Worm (Caenorhabditis elegans) whole organism, L4 larva: Measurements from ENCODE around the gene F54C8.6.
A peak's percentile ranks its signal among the peaks of the same experiment; 100 is the strongest.

Source experiments
- Y48G9A.11 ChIP-seq: fragments of 200-800 bp; sonication (Bioruptor generic); IDR thresholded peaks from 2 replicates; pipeline ENCODE4 v1.3.6; 2022; ENCODE audit warnings: missing genetic modification reagents, missing genetic modification characterization, missing compliant biosample characterization
- ces-1 ChIP-seq: fragments of 150-350 bp; sonication (generic microtip); optimal IDR thresholded peaks from 4 replicates; lab custom pipeline; 2014; ENCODE audit warnings: missing biosample characterization, missing genetic modification reagents, missing genetic modification characterization
- dve-1 ChIP-seq: sonication (generic microtip); optimal IDR thresholded peaks from 2 replicates; lab custom pipeline; 2017; ENCODE audit warnings: antibody characterized with exemption, mild to moderate bottlenecking, missing genetic modification characterization, missing compliant biosample characterization; ENCODE audit not compliant: insufficient read depth
- lin-15B ChIP-seq: fragments of 150-350 bp; sonication (generic microtip); optimal IDR thresholded peaks from 3 replicates; lab custom pipeline; 2014; ENCODE audit warnings: missing biosample characterization, missing genetic modification characterization
- nhr-76 ChIP-seq: fragments of 150-350 bp; optimal IDR thresholded peaks from 2 replicates; lab custom pipeline; 2014; ENCODE audit warnings: missing biosample characterization, missing genetic modification characterization
- unc-62 ChIP-seq, 3 experiments: fragments of 150-350 bp in 1 of 3; sonication (generic microtip); optimal IDR thresholded peaks in 2 of 3; peaks in 1 of 3; 1 replicate in 1 of 3; 2 replicates in 2 of 3; lab custom pipeline; 2014 to 2017; ENCODE audit warnings: missing biosample characterization in 3 of 3, missing genetic modification characterization in 3 of 3, missing genetic modification reagents in 3 of 3, missing genotype in 1 of 3

DNA sequence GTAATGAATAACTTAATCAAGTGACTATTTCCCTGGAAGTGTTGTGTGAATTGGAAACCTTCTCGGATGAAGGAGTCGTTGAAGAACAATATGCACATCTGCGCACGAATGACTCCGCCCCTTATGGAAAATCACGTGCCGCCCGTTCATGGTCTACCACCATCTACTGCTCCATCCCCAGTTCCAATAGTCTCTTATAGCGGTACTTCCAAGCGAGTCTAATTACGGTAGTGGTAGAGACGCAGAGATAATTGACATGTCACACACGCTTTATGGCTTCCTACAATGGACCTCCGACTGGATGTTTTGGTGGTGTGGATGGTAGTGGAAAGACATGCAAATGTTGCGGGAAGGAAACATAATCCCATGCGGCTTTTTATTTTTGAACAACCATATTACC, 1.2 kb upstream of the F54C8.6 start:
- TF ChIP-seq lin-15B (tag; lab: Kevin White, UChicago): no peak
- no peak for TF ChIP-seq nhr-76 (tag; lab: Kevin White, UChicago)
- no peak for TF ChIP-seq Y48G9A.11 (GFP tag; lab: Robert Waterston, UW)
- TF ChIP-seq ces-1: no peak
- TF ChIP-seq dve-1 (tag; lab: Kevin White, UChicago): no peak
- TF ChIP-seq unc-62 (GFP tag; optimal IDR thresholded peaks at IDR 0.05 in 1 of 2; lab: Kevin White, UChicago): peak in 1 of 2 experiments; percentile 84
- no peak for TF ChIP-seq unc-62 (tag; optimal IDR thresholded peaks at IDR 0.05; lab: Kevin White, UChicago)
